Worm (Caenorhabditis elegans) whole organism, L1 larva: ENCODE measurements around the gene bath-38.

Experiments
- C16A3.4 ChIP-seq: fragments of 150-350 bp; optimal IDR thresholded peaks from 2 replicates; lab custom pipeline; 2014; ENCODE audit warnings: missing biosample characterization, missing genetic modification characterization
- blmp-1 ChIP-seq: fragments of 150-350 bp; optimal IDR thresholded peaks from 2 replicates; lab custom pipeline; 2014; ENCODE audit warnings: missing biosample characterization, missing genetic modification characterization
- ceh-63 ChIP-seq: fragments of 200-800 bp; sonication (Bioruptor generic); optimal IDR thresholded peaks from 2 replicates; lab custom pipeline; 2018; ENCODE audit warnings: mild to moderate bottlenecking, missing genetic modification characterization, missing compliant biosample characterization
- ceh-82 ChIP-seq, 3 experiments: fragments of 150-350 bp in 1 of 3; sonication (generic microtip) in 2 of 3; optimal IDR thresholded peaks; 2 replicates each; lab custom pipeline; 2014 to 2017; ENCODE audit warnings: missing biosample characterization in 3 of 3, missing genetic modification characterization in 3 of 3
- ceh-88 ChIP-seq: fragments of 200-800 bp; sonication (Bioruptor generic); IDR thresholded peaks from 2 replicates; pipeline ENCODE4 v1.3.6; 2022; ENCODE audit warnings: missing genetic modification characterization, missing compliant biosample characterization
- ces-1 ChIP-seq: fragments of 150-350 bp; optimal IDR thresholded peaks from 2 replicates; lab custom pipeline; 2014; ENCODE audit warnings: missing biosample characterization, missing genetic modification reagents, missing genetic modification characterization
- dpl-1 ChIP-seq, 3 experiments: fragments of 150-350 bp in 2 of 3; sonication (generic microtip) in 1 of 3; optimal IDR thresholded peaks; 2 replicates each; lab custom pipeline; 2014 to 2017; ENCODE audit warnings: missing biosample characterization in 3 of 3, missing genetic modification characterization in 3 of 3, missing genetic modification reagents in 3 of 3
- dsc-1 ChIP-seq: sonication (generic microtip); optimal IDR thresholded peaks from 2 replicates; lab custom pipeline; 2016; ENCODE audit warnings: mild to moderate bottlenecking, missing genetic modification characterization, missing compliant biosample characterization
- efl-1 ChIP-seq, 4 experiments: fragments of 150-350 bp; optimal IDR thresholded peaks in 3 of 4; peaks in 1 of 4; 1 replicate in 1 of 4; 2 replicates in 3 of 4; lab custom pipeline; 2014; ENCODE audit warnings: missing biosample characterization in 2 of 4, missing genetic modification characterization in 2 of 4, missing genetic modification reagents in 2 of 4
- egl-13 ChIP-seq: sonication (generic microtip); optimal IDR thresholded peaks from 2 replicates; lab custom pipeline; 2016; ENCODE audit warnings: missing genotype, missing genetic modification reagents, missing genetic modification characterization, missing compliant biosample characterization
- egl-27 ChIP-seq, 2 experiments: fragments of 150-350 bp in 1 of 2; sonication (generic microtip); optimal IDR thresholded peaks; 3 replicates each; lab custom pipeline; 2017 to 2018; ENCODE audit warnings: missing biosample characterization in 2 of 2, missing genetic modification characterization in 2 of 2, missing genetic modification reagents in 2 of 2
- elt-3 ChIP-seq, 6 experiments: fragments of 150-350 bp in 1 of 6; sonication (generic microtip); optimal IDR thresholded peaks; 2 replicates each; lab custom pipeline; 2017 to 2018; ENCODE audit warnings: missing biosample characterization in 6 of 6, missing genetic modification characterization in 6 of 6, inconsistent platforms in 1 of 6
- grh-1 ChIP-seq: fragments of 200-800 bp; sonication (Bioruptor generic); IDR thresholded peaks from 2 replicates; pipeline ENCODE4 v1.3.6; 2022; ENCODE audit warnings: missing genetic modification reagents, missing genetic modification characterization, missing compliant biosample characterization
- hlh-4 ChIP-seq: sonication (generic microtip); optimal IDR thresholded peaks from 2 replicates; lab custom pipeline; 2016; ENCODE audit warnings: mild to moderate bottlenecking, missing genetic modification characterization, missing compliant biosample characterization
- isw-1 ChIP-seq: fragments of 200-800 bp; sonication (Bioruptor generic); IDR thresholded peaks from 2 replicates; pipeline ENCODE4 v1.3.6; 2022; ENCODE audit warnings: missing genetic modification characterization, missing compliant biosample characterization
- jun-1 ChIP-seq: fragments of 150-350 bp; optimal IDR thresholded peaks from 2 replicates; lab custom pipeline; 2014; ENCODE audit warnings: missing biosample characterization, missing genetic modification reagents, missing genetic modification characterization
- lin-13 ChIP-seq: fragments of 150-350 bp; optimal IDR thresholded peaks from 2 replicates; lab custom pipeline; 2014; ENCODE audit warnings: missing biosample characterization, missing genetic modification reagents, missing genetic modification characterization
- lin-14 ChIP-seq: fragments of 200-800 bp; sonication (Bioruptor generic); optimal IDR thresholded peaks from 2 replicates; lab custom pipeline; 2018; ENCODE audit warnings: mild to moderate bottlenecking, missing genetic modification characterization, moderate library complexity, missing compliant biosample characterization
- lin-39 ChIP-seq: fragments of 150-350 bp; optimal IDR thresholded peaks from 2 replicates; lab custom pipeline; 2014; ENCODE audit warnings: missing biosample characterization, missing genetic modification reagents, missing genetic modification characterization
- lsy-2 ChIP-seq, 2 experiments: fragments of 150-350 bp; optimal IDR thresholded peaks; 2 replicates each; lab custom pipeline; 2014; ENCODE audit warnings: missing biosample characterization in 2 of 2, missing genetic modification characterization in 2 of 2
- mab-9 ChIP-seq: fragments of 200-800 bp; sonication (Bioruptor generic); IDR thresholded peaks from 2 replicates; pipeline ENCODE4 v1.3.6; 2022; ENCODE audit warnings: missing genetic modification reagents, missing genetic modification characterization, missing compliant biosample characterization
- mep-1 ChIP-seq: fragments of 150-350 bp; optimal IDR thresholded peaks from 2 replicates; lab custom pipeline; 2014; ENCODE audit warnings: missing biosample characterization, missing genetic modification characterization
- nhr-11 ChIP-seq: fragments of 150-350 bp; optimal IDR thresholded peaks from 2 replicates; lab custom pipeline; 2014; ENCODE audit warnings: missing biosample characterization, missing genetic modification characterization
- nhr-19 ChIP-seq: fragments of 200-800 bp; sonication (Bioruptor generic); conservative IDR thresholded peaks from 2 replicates; pipeline ENCODE4 v1.3.6; 2022; ENCODE audit warnings: missing genetic modification characterization, missing compliant biosample characterization
- nhr-20 ChIP-seq: sonication (generic microtip); optimal IDR thresholded peaks from 2 replicates; lab custom pipeline; 2016; ENCODE audit warnings: mild to moderate bottlenecking, missing genetic modification characterization, missing compliant biosample characterization
- nhr-237 ChIP-seq: fragments of 150-350 bp; optimal IDR thresholded peaks from 2 replicates; lab custom pipeline; 2014; ENCODE audit warnings: missing biosample characterization, missing genetic modification characterization
- nhr-47 ChIP-seq: sonication (generic microtip); optimal IDR thresholded peaks from 2 replicates; lab custom pipeline; 2016; ENCODE audit warnings: mild to moderate bottlenecking, missing genetic modification characterization, moderate library complexity, missing compliant biosample characterization
- nhr-71 ChIP-seq: sonication (generic microtip); optimal IDR thresholded peaks from 2 replicates; lab custom pipeline; 2016; ENCODE audit warnings: mild to moderate bottlenecking, missing genetic modification characterization, moderate library complexity, missing compliant biosample characterization
- pag-3 ChIP-seq: sonication (generic microtip); optimal IDR thresholded peaks from 2 replicates; lab custom pipeline; 2017; ENCODE audit warnings: missing genetic modification characterization, mild to moderate bottlenecking, missing compliant biosample characterization, antibody characterized with exemption, borderline replicate concordance; ENCODE audit not compliant: insufficient read depth
- pax-3 ChIP-seq: fragments of 200-800 bp; sonication (Bioruptor generic); optimal IDR thresholded peaks from 2 replicates; lab custom pipeline; 2018; ENCODE audit warnings: mild to moderate bottlenecking, missing genetic modification characterization, moderate library complexity, missing compliant biosample characterization
- rnt-1 ChIP-seq: sonication (generic microtip); optimal IDR thresholded peaks from 2 replicates; lab custom pipeline; 2016; ENCODE audit warnings: mild to moderate bottlenecking, missing genetic modification characterization, moderate library complexity, missing compliant biosample characterization
- skn-1 ChIP-seq: fragments of 150-350 bp; optimal IDR thresholded peaks from 2 replicates; lab custom pipeline; 2014; ENCODE audit warnings: missing biosample characterization, missing genetic modification characterization
- snu-23 ChIP-seq: sonication (generic microtip); optimal IDR thresholded peaks from 2 replicates; lab custom pipeline; 2016; ENCODE audit warnings: missing genetic modification characterization, missing compliant biosample characterization
- sptf-1 ChIP-seq: fragments of 150-350 bp; optimal IDR thresholded peaks from 2 replicates; lab custom pipeline; 2014; ENCODE audit warnings: missing biosample characterization, missing genetic modification characterization
- unc-62 ChIP-seq: fragments of 150-350 bp; optimal IDR thresholded peaks from 2 replicates; lab custom pipeline; 2014; ENCODE audit warnings: missing biosample characterization, missing genetic modification reagents, missing genetic modification characterization
- unc-98 ChIP-seq: fragments of 200-800 bp; sonication (Bioruptor generic); IDR thresholded peaks from 2 replicates; pipeline ENCODE4 v1.3.6; 2022; ENCODE audit warnings: missing genetic modification characterization, missing compliant biosample characterization
- ztf-11 ChIP-seq, 2 experiments: sonication (generic microtip); optimal IDR thresholded peaks; 2 replicates each; lab custom pipeline; 2016 to 2017; ENCODE audit warnings: missing genetic modification characterization in 2 of 2, missing biosample characterization in 1 of 2, missing compliant biosample characterization in 1 of 2

bath-38 gene

DNA sequence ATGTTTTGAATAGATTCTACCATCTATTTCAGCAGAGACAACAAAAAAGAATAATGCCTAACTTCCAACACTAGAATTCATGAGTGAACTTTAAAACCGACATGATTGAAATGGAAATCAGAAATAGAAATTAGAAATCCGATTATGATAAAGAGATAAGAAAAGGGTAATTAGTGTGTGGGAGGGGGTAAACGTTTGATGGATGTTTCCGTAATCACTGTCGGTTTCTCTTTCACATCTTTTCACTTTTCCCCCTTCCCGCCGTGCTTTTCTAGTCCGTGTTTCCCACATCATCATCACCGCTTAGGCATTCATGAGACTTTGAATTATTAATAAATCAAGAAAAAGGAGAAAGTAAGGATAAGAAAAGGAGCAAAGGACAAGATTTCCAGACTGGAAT, 600 bp upstream of the bath-38 start:
- TF ChIP-seq mep-1 (tag; lab: Kevin White, UChicago) (no peak), blmp-1 (tag; lab: Kevin White, UChicago) (peak; percentile 97), efl-1 (optimal IDR thresholded peaks at IDR 0.05; lab: Kevin White, UChicago) (no peak), efl-1 (GFP tag; optimal IDR thresholded peaks at IDR 0.05 in 1 of 2; lab: Kevin White, UChicago) (peak in 1 of 2 experiments; percentile 77), nhr-11 (no peak), dsc-1 (tag; lab: Kevin White, UChicago) (no peak), nhr-71 (tag; lab: Kevin White, UChicago) (no peak), elt-3 (tag; optimal IDR thresholded peaks at IDR 0.05; lab: Kevin White, UChicago) (peak in 1 of 6 experiments; percentile 55)

DNA sequence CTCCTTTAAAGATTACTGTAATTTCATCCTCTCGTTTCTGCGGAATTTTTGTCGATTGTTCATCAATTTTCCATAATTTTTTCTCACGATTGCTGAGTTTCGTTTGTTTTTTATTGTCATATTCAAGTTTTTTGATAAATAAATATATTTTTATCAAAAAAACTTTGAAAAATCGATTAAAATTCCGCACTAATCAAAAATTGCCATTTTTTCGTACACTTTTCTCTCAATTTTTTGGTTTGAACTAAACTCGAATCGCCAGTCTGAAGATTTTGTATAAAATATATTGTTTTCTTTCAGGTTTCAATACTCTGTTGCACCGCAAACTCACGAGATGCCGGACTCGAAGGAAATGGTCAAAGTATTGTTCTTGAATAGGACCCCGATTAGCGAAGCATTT, 4.2 kb downstream of the bath-38 start, which contains the start of gene ogr-2:
ogr-2 (plus strand) TSS at position 301 of the 400 bp plus-strand sequence.
- TF ChIP-seq mab-9 (GFP tag; lab: Robert Waterston, UW) (no peak), snu-23 (GFP tag; lab: Kevin White, UChicago) (no peak), isw-1 (no peak), nhr-237 (tag; lab: Kevin White, UChicago) (no peak), nhr-11 (no peak), sptf-1 (no peak), nhr-47 (tag; lab: Kevin White, UChicago) (no peak), pax-3 (tag; lab: Kevin White, UChicago) (no peak), hlh-4 (tag; lab: Kevin White, UChicago) (no peak), unc-62 (GFP tag; lab: Kevin White, UChicago) (no peak), egl-13 (tag; lab: Kevin White, UChicago) (no peak), jun-1 (tag; lab: Kevin White, UChicago) (no peak), ces-1 (GFP tag; lab: Kevin White, UChicago) (no peak), nhr-20 (tag; lab: Kevin White, UChicago) (no peak), lin-39 (tag; lab: Kevin White, UChicago) (no peak), ztf-11 (tag; optimal IDR thresholded peaks at IDR 0.05; lab: Kevin White, UChicago) (no peak), skn-1 (tag; lab: Kevin White, UChicago) (no peak), blmp-1 (tag; lab: Kevin White, UChicago) (no peak)

DNA sequence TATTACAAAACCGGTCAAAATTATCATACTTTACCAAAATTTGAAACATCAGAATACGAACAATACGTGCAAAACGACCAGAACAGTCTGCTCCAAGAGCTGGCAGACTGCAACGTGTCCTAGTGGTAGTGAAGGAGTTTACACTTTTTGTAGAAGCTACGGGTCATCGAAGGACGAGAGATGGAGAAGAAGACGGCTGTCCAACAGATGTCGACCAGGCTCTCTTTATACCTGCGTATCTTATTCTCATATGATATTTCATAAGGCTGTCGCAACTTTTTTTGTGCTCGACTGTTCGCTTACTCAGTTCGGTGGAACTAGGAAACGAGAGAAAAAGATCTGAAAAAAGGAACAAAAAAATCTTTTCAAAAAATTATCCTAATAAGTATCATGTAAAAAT, 5.3 kb downstream of the bath-38 start, which contains the start of gene let-268:
let-268 (minus strand) TSS at position 182 of the 400 bp plus-strand sequence.
- TF ChIP-seq dsc-1 (tag; lab: Kevin White, UChicago) (no peak), ceh-82 (tag; optimal IDR thresholded peaks at IDR 0.05; lab: Kevin White, UChicago) (no peak), rnt-1 (peak; percentile 42), lin-13 (GFP tag; lab: Kevin White, UChicago) (no peak), ceh-63 (no peak), lin-14 (peak; percentile 38), egl-13 (tag; lab: Kevin White, UChicago) (no peak), egl-27 (tag; optimal IDR thresholded peaks at IDR 0.05; lab: Kevin White, UChicago) (no peak)

DNA sequence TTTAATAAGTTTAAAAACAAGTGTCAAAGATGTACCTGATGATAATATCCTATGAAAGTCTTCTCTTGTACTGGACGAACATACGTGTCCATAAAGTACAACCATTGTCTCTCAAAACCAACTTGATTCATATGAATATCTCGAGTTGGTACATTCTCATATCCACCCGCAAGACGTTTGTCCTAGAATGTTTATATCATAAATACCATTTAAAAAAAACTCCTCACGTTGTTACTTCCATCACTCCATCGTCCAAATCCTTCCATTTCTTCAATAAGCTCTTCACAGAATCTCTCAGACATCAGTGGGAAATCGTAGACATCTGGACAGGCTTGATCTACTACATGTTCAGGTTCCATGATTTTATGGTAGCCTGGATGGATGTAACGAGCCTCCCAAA, 9.6 kb downstream of the bath-38 start:
- TF ChIP-seq pag-3 (no peak), efl-1 (optimal IDR thresholded peaks at IDR 0.05; lab: Kevin White, UChicago) (no peak), efl-1 (GFP tag; optimal IDR thresholded peaks at IDR 0.05 in 1 of 2; lab: Kevin White, UChicago) (peak in 1 of 2 experiments; percentile 28)

DNA sequence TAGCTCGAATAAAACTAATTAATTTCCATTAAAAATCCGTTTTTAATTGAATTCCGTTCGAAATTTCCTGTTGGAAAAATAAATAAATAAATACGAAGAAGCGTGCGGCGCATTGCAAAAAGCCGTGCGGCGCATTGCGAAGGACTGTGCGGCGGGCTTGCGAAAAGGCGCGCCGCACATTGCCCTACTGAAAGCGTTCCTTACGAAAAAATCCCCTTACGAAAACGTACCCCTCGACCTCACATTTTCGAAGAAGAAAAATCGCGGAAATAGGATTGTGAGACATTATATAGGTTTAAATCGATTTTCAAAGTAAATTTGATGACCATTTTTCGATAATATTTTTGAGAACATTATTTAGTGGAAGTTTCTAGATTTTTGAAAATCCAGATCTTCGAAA, 10.3 kb downstream of the bath-38 start:
- TF ChIP-seq nhr-19 (GFP tag; lab: Robert Waterston, UW) (peak; percentile 81), dpl-1 (GFP tag; optimal IDR thresholded peaks at IDR 0.05; lab: Kevin White, UChicago) (peak in 1 of 3 experiments; percentile 17), nhr-71 (tag; lab: Kevin White, UChicago) (peak; percentile 16), unc-98 (GFP tag; lab: Robert Waterston, UW) (peak; percentile 16; the same call in 1 of the 2 replicates), C16A3.4 (tag; lab: Kevin White, UChicago) (peak; percentile 8), nhr-47 (tag; lab: Kevin White, UChicago) (peak; percentile 15), mab-9 (GFP tag; lab: Robert Waterston, UW) (0 out of 2 replicates have a peak, but pooled peaks have one; percentile 15), efl-1 (optimal IDR thresholded peaks at IDR 0.05; lab: Kevin White, UChicago) (peak in 1 of 2 experiments; percentile 4), efl-1 (GFP tag; optimal IDR thresholded peaks at IDR 0.05 in 1 of 2; lab: Kevin White, UChicago) (peak in 1 of 2 experiments; percentile 87), lsy-2 (tag; optimal IDR thresholded peaks at IDR 0.05; lab: Kevin White, UChicago) (peak in 1 of 2 experiments; percentile 28), ceh-88 (GFP tag; lab: Robert Waterston, UW) (peak; percentile 70), isw-1 (peak; percentile 77), grh-1 (GFP tag; lab: Robert Waterston, UW) (peak; percentile 63)
